Worm (Caenorhabditis elegans) whole organism, young adult: ENCODE results near the gene mes-6.

Experiments
- B0019.2 ChIP-seq: fragments of 200-800 bp; sonication (Bioruptor generic); conservative IDR thresholded peaks from 2 replicates; pipeline ENCODE4 v1.3.6; 2022; ENCODE audit warnings: missing genetic modification reagents, missing genetic modification characterization, missing compliant biosample characterization
- B0336.3 ChIP-seq: fragments of 200-800 bp; sonication (Bioruptor generic); IDR thresholded peaks from 2 replicates; pipeline ENCODE4 v1.3.6; 2022; ENCODE audit warnings: missing genetic modification characterization, missing compliant biosample characterization
- D2030.7 ChIP-seq: fragments of 200-800 bp; sonication (Bioruptor generic); IDR thresholded peaks from 2 replicates; pipeline ENCODE4 v1.3.6; 2022; ENCODE audit warnings: missing genetic modification reagents, missing genetic modification characterization, missing compliant biosample characterization
- F22D6.2 ChIP-seq: sonication (generic microtip); optimal IDR thresholded peaks from 2 replicates; lab custom pipeline; 2016; ENCODE audit warnings: mild to moderate bottlenecking, missing genetic modification characterization, missing compliant biosample characterization
- F37B4.10 ChIP-seq: fragments of 200-800 bp; sonication (Bioruptor generic); IDR thresholded peaks from 2 replicates; pipeline ENCODE4 v1.3.6; 2022; ENCODE audit warnings: missing genetic modification characterization, missing compliant biosample characterization
- F49E8.2 ChIP-seq: sonication (generic microtip); optimal IDR thresholded peaks from 3 replicates; lab custom pipeline; 2017; ENCODE audit warnings: missing genetic modification characterization, mild to moderate bottlenecking, missing compliant biosample characterization, antibody characterized with exemption, moderate library complexity; ENCODE audit not compliant: insufficient read depth
- F52B5.7 ChIP-seq: sonication (generic microtip); optimal IDR thresholded peaks from 2 replicates; lab custom pipeline; 2016; ENCODE audit warnings: mild to moderate bottlenecking, missing genetic modification characterization, missing compliant biosample characterization
- F57A8.1 ChIP-seq: fragments of 200-800 bp; sonication (Bioruptor generic); optimal IDR thresholded peaks from 2 replicates; lab custom pipeline; 2018; ENCODE audit warnings: mild to moderate bottlenecking, missing genetic modification characterization, moderate library complexity, missing compliant biosample characterization
- F57C9.4 ChIP-seq: sonication (generic microtip); optimal IDR thresholded peaks from 2 replicates; lab custom pipeline; 2017; ENCODE audit warnings: mild to moderate bottlenecking, missing genetic modification characterization, missing compliant biosample characterization
- K12H6.12 ChIP-seq: fragments of 200-800 bp; sonication (Bioruptor generic); optimal IDR thresholded peaks from 2 replicates; lab custom pipeline; 2018; ENCODE audit warnings: mild to moderate bottlenecking, missing genetic modification characterization, missing compliant biosample characterization
- T26A5.8 ChIP-seq: sonication (generic microtip); optimal IDR thresholded peaks from 2 replicates; lab custom pipeline; 2016; ENCODE audit warnings: missing genetic modification characterization, missing compliant biosample characterization
- Y56A3A.18 ChIP-seq: fragments of 200-800 bp; sonication (Bioruptor generic); IDR thresholded peaks from 2 replicates; pipeline ENCODE4 v1.3.6; 2022; ENCODE audit warnings: missing genetic modification reagents, missing genetic modification characterization, missing compliant biosample characterization
- Y67H2A.10 ChIP-seq: fragments of 200-800 bp; sonication (Bioruptor generic); conservative IDR thresholded peaks from 2 replicates; pipeline ENCODE4 v1.3.6; 2022; ENCODE audit warnings: missing genetic modification reagents, missing genetic modification characterization, missing compliant biosample characterization
- ama-1 ChIP-seq, 3 experiments: fragments of 150-350 bp in 1 of 3; sonication (generic microtip) in 2 of 3; optimal IDR thresholded peaks; 2 replicates each; lab custom pipeline; 2014 to 2018; ENCODE audit warnings: missing biosample characterization in 2 of 3, missing genetic modification characterization in 2 of 3, missing genetic modification reagents in 2 of 3
- atf-7 ChIP-seq: sonication (generic microtip); optimal IDR thresholded peaks from 2 replicates; lab custom pipeline; 2017; ENCODE audit warnings: mild to moderate bottlenecking, missing genetic modification characterization, missing compliant biosample characterization
- attf-5 ChIP-seq: fragments of 200-800 bp; sonication (Bioruptor generic); optimal IDR thresholded peaks from 2 replicates; lab custom pipeline; 2018; ENCODE audit warnings: mild to moderate bottlenecking, missing genetic modification characterization, missing compliant biosample characterization
- bed-1 ChIP-seq: fragments of 200-800 bp; sonication (Bioruptor generic); IDR thresholded peaks from 2 replicates; pipeline ENCODE4 v1.3.6; 2022; ENCODE audit warnings: missing genetic modification reagents, missing genetic modification characterization, missing compliant biosample characterization
- ccch-3 ChIP-seq: fragments of 200-800 bp; sonication (Bioruptor generic); optimal IDR thresholded peaks from 2 replicates; lab custom pipeline; 2018; ENCODE audit warnings: mild to moderate bottlenecking, missing genetic modification characterization, missing compliant biosample characterization
- cebp-1 ChIP-seq, 2 experiments: fragments of 200-800 bp in 1 of 2; sonication (Bioruptor generic) in 1 of 2; sonication (generic microtip) in 1 of 2; IDR thresholded peaks in 1 of 2; optimal IDR thresholded peaks in 1 of 2; 2 replicates each; pipeline versions ENCODE4 v1.3.6 to Lab custom; 2017 to 2022; ENCODE audit warnings: missing compliant biosample characterization in 2 of 2, missing genetic modification characterization in 2 of 2, mild to moderate bottlenecking in 1 of 2, missing genetic modification reagents in 1 of 2, moderate library complexity in 1 of 2
- ceh-58 ChIP-seq: fragments of 200-800 bp; sonication (Bioruptor generic); IDR thresholded peaks from 2 replicates; pipeline ENCODE4 v1.3.6; 2022; ENCODE audit warnings: missing genetic modification characterization, missing compliant biosample characterization
- ceh-79 ChIP-seq: sonication (generic microtip); optimal IDR thresholded peaks from 2 replicates; lab custom pipeline; 2017; ENCODE audit warnings: mild to moderate bottlenecking, missing genetic modification characterization, missing compliant biosample characterization
- die-1 ChIP-seq: sonication (generic microtip); optimal IDR thresholded peaks from 2 replicates; lab custom pipeline; 2016; ENCODE audit warnings: missing genotype, mild to moderate bottlenecking, missing genetic modification characterization, missing compliant biosample characterization
- egl-44 ChIP-seq: fragments of 200-800 bp; sonication (Bioruptor generic); IDR thresholded peaks from 2 replicates; pipeline ENCODE4 v1.3.6; 2022; ENCODE audit warnings: missing genetic modification reagents, missing genetic modification characterization, missing compliant biosample characterization
- egrh-3 ChIP-seq: fragments of 200-800 bp; sonication (Bioruptor generic); IDR thresholded peaks from 2 replicates; pipeline ENCODE4 v1.3.6; 2022; ENCODE audit warnings: missing genetic modification reagents, missing genetic modification characterization, missing compliant biosample characterization
- fkh-3 ChIP-seq: sonication (generic microtip); optimal IDR thresholded peaks from 2 replicates; lab custom pipeline; 2016; ENCODE audit warnings: mild to moderate bottlenecking, missing genetic modification characterization, missing compliant biosample characterization
- hlh-26 ChIP-seq: fragments of 200-800 bp; sonication (Bioruptor generic); conservative IDR thresholded peaks from 2 replicates; pipeline ENCODE4 v1.3.6; 2022; ENCODE audit warnings: missing genetic modification reagents, missing genetic modification characterization, missing compliant biosample characterization
- lin-26 ChIP-seq: fragments of 200-800 bp; sonication (Bioruptor generic); IDR thresholded peaks from 2 replicates; pipeline ENCODE4 v1.3.6; 2022; ENCODE audit warnings: missing genetic modification reagents, missing genetic modification characterization, missing compliant biosample characterization
- lin-35 ChIP-seq, 3 experiments: fragments of 150-350 bp in 2 of 3; sonication (generic microtip) in 1 of 3; optimal IDR thresholded peaks; 2 replicates each; lab custom pipeline; 2014 to 2018; ENCODE audit warnings: missing biosample characterization in 3 of 3, missing genetic modification characterization in 3 of 3, missing genetic modification reagents in 3 of 3
- madf-6 ChIP-seq: fragments of 200-800 bp; sonication (Bioruptor generic); IDR thresholded peaks from 2 replicates; pipeline ENCODE4 v1.3.6; 2022; ENCODE audit warnings: missing genetic modification reagents, missing genetic modification characterization, missing compliant biosample characterization
- mxl-1 ChIP-seq: sonication (generic microtip); optimal IDR thresholded peaks from 2 replicates; lab custom pipeline; 2016; ENCODE audit warnings: missing genetic modification characterization, missing compliant biosample characterization
- pbrm-1 ChIP-seq: fragments of 200-800 bp; sonication (Bioruptor generic); IDR thresholded peaks from 2 replicates; pipeline ENCODE4 v1.3.6; 2022; ENCODE audit warnings: missing genetic modification reagents, missing genetic modification characterization, missing compliant biosample characterization
- sea-2 ChIP-seq: fragments of 200-800 bp; sonication (Bioruptor generic); IDR thresholded peaks from 2 replicates; pipeline ENCODE4 v1.3.6; 2022; ENCODE audit warnings: missing genetic modification characterization, missing compliant biosample characterization
- snpc-4 ChIP-seq, 5 experiments: fragments of 150-350 bp in 1 of 5; sonication (generic microtip) in 4 of 5; optimal IDR thresholded peaks; 2 replicates each; lab custom pipeline; 2014 to 2018; ENCODE audit warnings: missing genetic modification characterization in 5 of 5, missing biosample characterization in 3 of 5, antibody characterized with exemption in 2 of 5, mild to moderate bottlenecking in 2 of 5, missing compliant biosample characterization in 2 of 5, missing genotype in 2 of 5, moderate library complexity in 2 of 5, missing genetic modification reagents in 1 of 5
- tbp1 ChIP-seq: fragments of 200-800 bp; sonication (Bioruptor generic); optimal IDR thresholded peaks from 2 replicates; lab custom pipeline; 2018; ENCODE audit warnings: mild to moderate bottlenecking, missing genetic modification characterization, missing compliant biosample characterization
- unc-130 ChIP-seq: sonication (generic microtip); optimal IDR thresholded peaks from 2 replicates; lab custom pipeline; 2016; ENCODE audit warnings: missing genetic modification reagents, missing genetic modification characterization, missing compliant biosample characterization
- zfh-2 ChIP-seq: fragments of 200-800 bp; sonication (Bioruptor generic); conservative IDR thresholded peaks from 2 replicates; pipeline ENCODE4 v1.3.6; 2022; ENCODE audit warnings: missing genetic modification reagents, missing genetic modification characterization, missing compliant biosample characterization
- ztf-28 ChIP-seq: fragments of 200-800 bp; sonication (Bioruptor generic); IDR thresholded peaks from 2 replicates; pipeline ENCODE4 v1.3.6; 2022; ENCODE audit warnings: missing genetic modification reagents, missing genetic modification characterization, missing compliant biosample characterization
- ztf-6 ChIP-seq: fragments of 200-800 bp; sonication (Bioruptor generic); IDR thresholded peaks from 2 replicates; pipeline ENCODE4 v1.3.6; 2022; ENCODE audit warnings: missing genetic modification reagents, missing genetic modification characterization, missing compliant biosample characterization

The mes-6 gene

ce11 chrIV:8501382-8501781, 9.7 kb upstream of the mes-6 start, which contains the start of gene C28C12.1:
Gene C28C12.1 (plus strand): TSS chrIV:8501682.
- no peak for TF ChIP-seq egrh-3 (GFP tag; lab: Robert Waterston, UW)
- TF ChIP-seq F49E8.2 (tag; lab: Kevin White, UChicago), result no peak
- TF ChIP-seq F52B5.7 (tag; lab: Kevin White, UChicago), result no peak
- no peak for TF ChIP-seq sea-2 (GFP tag; lab: Robert Waterston, UW)
- no peak for TF ChIP-seq F57A8.1
- TF ChIP-seq zfh-2 (GFP tag; lab: Robert Waterston, UW), result no peak
- no peak for TF ChIP-seq Y56A3A.18 (GFP tag; lab: Robert Waterston, UW)
- no peak for TF ChIP-seq T26A5.8 (tag; lab: Kevin White, UChicago)
- no peak for TF ChIP-seq die-1
- no peak for TF ChIP-seq B0336.3 (GFP tag; lab: Robert Waterston, UW)
- TF ChIP-seq B0019.2, result no peak
- TF ChIP-seq F57C9.4 (tag; lab: Kevin White, UChicago), result no peak
- no peak for TF ChIP-seq hlh-26 (GFP tag; lab: Robert Waterston, UW)
- TF ChIP-seq D2030.7 (GFP tag; lab: Robert Waterston, UW), result no peak
- no peak for TF ChIP-seq tbp1 (GFP tag; lab: Kevin White, UChicago)
- TF ChIP-seq K12H6.12, result no peak
- TF ChIP-seq lin-26 (GFP tag; lab: Robert Waterston, UW), result no peak
- TF ChIP-seq F22D6.2 (tag; lab: Kevin White, UChicago), result no peak
- no peak for TF ChIP-seq Y67H2A.10 (GFP tag; lab: Robert Waterston, UW)

ce11 chrIV:8506034-8506433, 5.0 kb upstream of the mes-6 start:
- TF ChIP-seq ceh-79 (tag; lab: Kevin White, UChicago) (no peak), ceh-58 (no peak), unc-130 (GFP tag; lab: Kevin White, UChicago) (no peak), F57A8.1 (no peak), lin-35 (GFP tag; optimal IDR thresholded peaks at IDR 0.05; lab: Kevin White, UChicago) (no peak)

- no peak for TF ChIP-seq atf-7 (tag; lab: Kevin White, UChicago)
- TF ChIP-seq fkh-3 (tag; lab: Kevin White, UChicago), result no peak
- no peak for TF ChIP-seq ccch-3 (GFP tag; lab: Kevin White, UChicago)
- TF ChIP-seq die-1, result no peak
- no peak for TF ChIP-seq snpc-4 (GFP tag; optimal IDR thresholded peaks at IDR 0.05; lab: Kevin White, UChicago)
- peak in 1 of 4 experiments; percentile 17 for TF ChIP-seq snpc-4 (tag; optimal IDR thresholded peaks at IDR 0.05; lab: Kevin White, UChicago)
- no peak for TF ChIP-seq ceh-58
- 0 out of 2 replicates have a peak, but pooled peaks have one; percentile 50 for TF ChIP-seq lin-26 (GFP tag; lab: Robert Waterston, UW)
- TF ChIP-seq ama-1 (optimal IDR thresholded peaks at IDR 0.05; lab: Kevin White, UChicago), result no peak
- TF ChIP-seq ama-1 (GFP tag; optimal IDR thresholded peaks at IDR 0.05; lab: Kevin White, UChicago), result no peak
- no peak for TF ChIP-seq ceh-79 (tag; lab: Kevin White, UChicago)
- no peak for TF ChIP-seq bed-1 (GFP tag; lab: Robert Waterston, UW)
- no peak for TF ChIP-seq cebp-1 (GFP tag; IDR thresholded peaks at IDR 0.05; lab: Robert Waterston, UW)
- TF ChIP-seq cebp-1 (tag; optimal IDR thresholded peaks at IDR 0.05; lab: Kevin White, UChicago), result peak; percentile 60
- no peak for TF ChIP-seq egl-44 (GFP tag; lab: Robert Waterston, UW)
- no peak for TF ChIP-seq hlh-26 (GFP tag; lab: Robert Waterston, UW)
- TF ChIP-seq K12H6.12, result no peak
- no peak for TF ChIP-seq F37B4.10
- no peak for TF ChIP-seq attf-5 (GFP tag; lab: Kevin White, UChicago)
- no peak for TF ChIP-seq ztf-28 (GFP tag; lab: Robert Waterston, UW)
- TF ChIP-seq B0019.2, result no peak
- 0 out of 2 replicates have a peak, but pooled peaks have one; percentile 21 for TF ChIP-seq B0336.3 (GFP tag; lab: Robert Waterston, UW)
- 0 out of 2 replicates have a peak, but pooled peaks have one; percentile 31 for TF ChIP-seq madf-6 (GFP tag; lab: Robert Waterston, UW)
- no peak for TF ChIP-seq pbrm-1 (GFP tag; lab: Robert Waterston, UW)
- TF ChIP-seq ztf-6 (GFP tag; lab: Robert Waterston, UW), result no peak
- no peak for TF ChIP-seq mxl-1
Measured at ce11 chrIV:8510534-8510933, 550 bp upstream of the mes-6 start, which contains the start of gene tag-77. Gene tag-77 (minus strand): TSS chrIV:8510548.
